Worm (Caenorhabditis elegans) whole organism, young adult: Measurements from ENCODE around the gene K10C2.12.

Source experiments
- aptf-2 ChIP-seq: fragments of 200-800 bp; sonication (Bioruptor generic); conservative IDR thresholded peaks from 2 replicates; pipeline ENCODE4 v1.3.6; 2022; ENCODE audit warnings: missing genetic modification reagents, missing genetic modification characterization, missing compliant biosample characterization
- dpl-1 ChIP-seq: fragments of 150-350 bp; optimal IDR thresholded peaks from 2 replicates; lab custom pipeline; 2014; ENCODE audit warnings: missing biosample characterization, missing genetic modification reagents, missing genetic modification characterization
- gei-17 ChIP-seq: fragments of 200-800 bp; sonication (Bioruptor generic); optimal IDR thresholded peaks from 2 replicates; lab custom pipeline; 2018; ENCODE audit warnings: mild to moderate bottlenecking, missing genetic modification characterization, missing compliant biosample characterization
- madf-3 ChIP-seq: fragments of 200-800 bp; sonication (Bioruptor generic); IDR thresholded peaks from 2 replicates; pipeline ENCODE4 v1.3.6; 2022; ENCODE audit warnings: missing genetic modification reagents, missing genetic modification characterization, missing compliant biosample characterization
- repo-1 ChIP-seq: sonication (generic microtip); optimal IDR thresholded peaks from 2 replicates; lab custom pipeline; 2017; ENCODE audit warnings: mild to moderate bottlenecking, missing genetic modification characterization, missing compliant biosample characterization
- xnd-1 ChIP-seq: sonication (generic microtip); optimal IDR thresholded peaks from 2 replicates; lab custom pipeline; 2016; ENCODE audit warnings: missing genotype, missing genetic modification reagents, missing genetic modification characterization, missing compliant biosample characterization

DNA sequence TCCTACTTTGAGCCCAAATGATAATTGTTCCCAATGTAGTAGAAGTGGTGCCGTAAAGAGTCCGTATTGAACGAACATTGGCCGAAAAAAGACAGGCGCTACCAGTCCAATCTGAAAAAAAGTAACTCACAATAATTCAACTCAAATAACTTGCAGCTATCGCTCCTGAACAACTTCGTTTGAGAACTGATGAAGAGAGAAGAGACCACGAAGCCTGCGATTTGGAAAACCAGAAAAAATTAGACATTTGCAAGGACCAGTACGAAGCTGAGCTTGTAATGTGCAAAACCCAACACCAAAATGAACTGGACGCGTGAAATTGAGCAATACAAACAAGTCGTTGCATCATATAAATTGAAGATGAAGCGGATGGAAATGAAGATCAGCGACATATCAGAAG is 46.1 kb downstream of the K10C2.12 start, which contains the start of gene C03B1.1:
- TF ChIP-seq madf-3 (GFP tag; lab: Robert Waterston, UW) (no peak), dpl-1 (no peak), gei-17 (GFP tag; lab: Kevin White, UChicago) (no peak), repo-1 (tag; lab: Kevin White, UChicago) (no peak), xnd-1 (tag; lab: Kevin White, UChicago) (no peak), aptf-2 (GFP tag; lab: Robert Waterston, UW) (no peak)
